Fruit fly (Drosophila melanogaster) whole organism, embryonic: ENCODE measurements around the gene CG46458.

ENCODE experiments used
- B-H1 ChIP-seq: fragments of 200-800 bp; sonication (Bioruptor generic); IDR thresholded peaks from 3 replicates; pipeline ENCODE4 v1.3.6; 2022; ENCODE audit warnings: missing biosample characterization, missing genetic modification characterization
- CG10274 ChIP-seq: fragments of 200-800 bp; sonication (Bioruptor generic); optimal IDR thresholded peaks from 3 replicates; lab custom pipeline; 2017; ENCODE audit warnings: missing biosample characterization, mild to moderate bottlenecking, missing genetic modification characterization
- CG10543 ChIP-seq: fragments of 200-800 bp; sonication (Bioruptor generic); optimal IDR thresholded peaks from 3 replicates; lab custom pipeline; 2017; ENCODE audit warnings: missing biosample characterization, mild to moderate bottlenecking, missing genetic modification characterization, moderate library complexity
- CG11504 ChIP-seq: fragments of 200-800 bp; sonication (Bioruptor generic); optimal IDR thresholded peaks from 3 replicates; lab custom pipeline; 2019; ENCODE audit warnings: missing biosample characterization, mild to moderate bottlenecking, missing genetic modification characterization, moderate library complexity
- CG14965 ChIP-seq: fragments of 200-800 bp; sonication (Bioruptor generic); optimal IDR thresholded peaks from 2 replicates; lab custom pipeline; 2016; ENCODE audit warnings: missing biosample characterization, missing genetic modification characterization, borderline replicate concordance
- CG15479 ChIP-seq: fragments of 200-800 bp; sonication (Bioruptor generic); optimal IDR thresholded peaks from 3 replicates; lab custom pipeline; 2019; ENCODE audit warnings: missing biosample characterization, mild to moderate bottlenecking, missing genetic modification characterization, moderate library complexity
- CG1602 ChIP-seq: fragments of 200-800 bp; sonication (Bioruptor generic); optimal IDR thresholded peaks from 3 replicates; lab custom pipeline; 2016; ENCODE audit warnings: missing biosample characterization, missing genetic modification characterization
- CG16813 ChIP-seq: fragments of 200-800 bp; sonication (Bioruptor generic); IDR thresholded peaks from 3 replicates; pipeline ENCODE4 v1.3.6; 2022; ENCODE audit warnings: missing biosample characterization, missing genetic modification characterization; ENCODE audit not compliant: partially characterized antibody
- CG17186 ChIP-seq: fragments of 200-800 bp; sonication (Bioruptor generic); optimal IDR thresholded peaks from 3 replicates; lab custom pipeline; 2017; ENCODE audit warnings: missing biosample characterization, missing genetic modification reagents, missing genetic modification characterization
- CG2712 ChIP-seq: fragments of 200-800 bp; optimal IDR thresholded peaks from 3 replicates; lab custom pipeline; 2019; ENCODE audit warnings: missing biosample characterization, mild to moderate bottlenecking, missing genetic modification characterization, moderate library complexity
- CG3065 ChIP-seq: fragments of 200-800 bp; sonication (Bioruptor generic); optimal IDR thresholded peaks from 2 replicates; lab custom pipeline; 2016; ENCODE audit warnings: missing biosample characterization, missing genetic modification characterization
- CG3995 ChIP-seq: fragments of 200-800 bp; sonication (Bioruptor generic); optimal IDR thresholded peaks from 3 replicates; lab custom pipeline; 2016; ENCODE audit warnings: missing biosample characterization, missing genetic modification characterization
- CG5180 ChIP-seq: fragments of 200-800 bp; sonication (Bioruptor generic); optimal IDR thresholded peaks from 3 replicates; lab custom pipeline; 2017; ENCODE audit warnings: missing biosample characterization, missing genetic modification characterization, mild to moderate bottlenecking, moderate library complexity, missing genetic modification reagents
- CG6689 ChIP-seq: fragments of 200-800 bp; sonication (Bioruptor generic); IDR thresholded peaks from 2 replicates; pipeline ENCODE4 v1.3.6; 2022; ENCODE audit warnings: missing biosample characterization, missing genetic modification characterization
- Chrac-16 ChIP-seq: fragments of 200-800 bp; sonication (Bioruptor generic); optimal IDR thresholded peaks from 3 replicates; lab custom pipeline; 2016; ENCODE audit warnings: missing biosample characterization, missing genetic modification characterization
- Dbx ChIP-seq: fragments of 200-800 bp; sonication (Bioruptor generic); IDR thresholded peaks from 3 replicates; pipeline ENCODE4 v1.3.6; 2022; ENCODE audit warnings: missing biosample characterization, missing genetic modification characterization
- Dip3 ChIP-seq: fragments of 200-800 bp; sonication (Bioruptor generic); optimal IDR thresholded peaks from 3 replicates; lab custom pipeline; 2016; ENCODE audit warnings: missing biosample characterization, missing genetic modification characterization
- Drgx ChIP-seq: fragments of 200-800 bp; sonication (Bioruptor generic); IDR thresholded peaks from 2 replicates; pipeline ENCODE4 v1.3.6; 2022; ENCODE audit warnings: missing biosample characterization, missing genetic modification characterization
- E2f1 ChIP-seq: fragments of 200-800 bp; sonication (Bioruptor generic); IDR thresholded peaks from 2 replicates; pipeline ENCODE4 v1.3.6; 2022; ENCODE audit warnings: missing biosample characterization, missing genetic modification characterization
- Lhr ChIP-seq: fragments of 200-800 bp; sonication (Bioruptor generic); optimal IDR thresholded peaks from 3 replicates; lab custom pipeline; 2017; ENCODE audit warnings: mild to moderate bottlenecking, missing biosample characterization, missing genetic modification reagents, missing genetic modification characterization
- Nf-YC ChIP-seq: fragments of 200-800 bp; optimal IDR thresholded peaks from 3 replicates; lab custom pipeline; 2019; ENCODE audit warnings: missing biosample characterization, mild to moderate bottlenecking, missing genetic modification characterization, moderate library complexity
- Oli ChIP-seq: fragments of 200-800 bp; sonication (Bioruptor generic); optimal IDR thresholded peaks from 2 replicates; lab custom pipeline; 2018; ENCODE audit warnings: missing biosample characterization, mild to moderate bottlenecking, missing genetic modification characterization, moderate library complexity
- PHDP ChIP-seq: fragments of 200-800 bp; sonication (Bioruptor generic); optimal IDR thresholded peaks from 3 replicates; lab custom pipeline; 2018; ENCODE audit warnings: missing biosample characterization, mild to moderate bottlenecking, missing genetic modification characterization, moderate library complexity
- Sry-β ChIP-seq: fragments of 200-800 bp; sonication (Bioruptor generic); optimal IDR thresholded peaks from 2 replicates; lab custom pipeline; 2018; ENCODE audit warnings: missing biosample characterization, mild to moderate bottlenecking, missing genetic modification characterization, moderate library complexity
- ab ChIP-seq: fragments of 200-800 bp; sonication (Bioruptor generic); optimal IDR thresholded peaks from 2 replicates; lab custom pipeline; 2016; ENCODE audit warnings: missing biosample characterization, missing genetic modification characterization
- amos ChIP-seq: fragments of 200-800 bp; sonication (Bioruptor generic); IDR thresholded peaks from 2 replicates; pipeline ENCODE4 v1.3.6; 2022; ENCODE audit warnings: missing biosample characterization, missing genetic modification characterization; ENCODE audit not compliant: partially characterized antibody
- ara ChIP-seq: fragments of 200-800 bp; sonication (Bioruptor generic); IDR thresholded peaks from 2 replicates; pipeline ENCODE4 v1.3.6; 2022; ENCODE audit warnings: missing biosample characterization, missing genetic modification characterization
- ato ChIP-seq: fragments of 200-800 bp; sonication (Bioruptor generic); IDR thresholded peaks from 2 replicates; pipeline ENCODE4 v1.3.6; 2022; ENCODE audit warnings: missing biosample characterization, missing genetic modification characterization; ENCODE audit not compliant: partially characterized antibody
- bab2 ChIP-seq: fragments of 200-800 bp; sonication (Bioruptor generic); optimal IDR thresholded peaks from 2 replicates; lab custom pipeline; 2016; ENCODE audit warnings: missing biosample characterization, missing genetic modification characterization
- br ChIP-seq: fragments of >200 bp; optimal IDR thresholded peaks from 2 replicates; lab custom pipeline; 2017
- cad ChIP-seq: fragments of >200 bp; optimal IDR thresholded peaks from 2 replicates; lab custom pipeline; 2017; ENCODE audit warnings: missing biosample characterization, missing genetic modification characterization
- cato ChIP-seq: fragments of 200-800 bp; sonication (Bioruptor generic); optimal IDR thresholded peaks from 2 replicates; lab custom pipeline; 2016; ENCODE audit warnings: missing biosample characterization, missing genetic modification characterization, borderline replicate concordance
- chn ChIP-seq: fragments of 200-800 bp; sonication (Bioruptor generic); optimal IDR thresholded peaks from 2 replicates; lab custom pipeline; 2016; ENCODE audit warnings: missing biosample characterization, missing genetic modification characterization
- crc ChIP-seq: fragments of 200-800 bp; sonication (Bioruptor generic); optimal IDR thresholded peaks from 2 replicates; lab custom pipeline; 2016; ENCODE audit warnings: missing biosample characterization, missing genetic modification characterization
- crp ChIP-seq, 2 experiments: fragments of 200-800 bp; sonication (Bioruptor generic); optimal IDR thresholded peaks; 2 replicates in 1 of 2; 3 replicates in 1 of 2; lab custom pipeline; 2017; ENCODE audit warnings: missing biosample characterization in 2 of 2, missing genetic modification characterization in 2 of 2, mild to moderate bottlenecking in 1 of 2, moderate library complexity in 1 of 2
- dmrt11E ChIP-seq: fragments of 200-800 bp; sonication (Bioruptor generic); optimal IDR thresholded peaks from 3 replicates; lab custom pipeline; 2018; ENCODE audit warnings: missing biosample characterization, mild to moderate bottlenecking, missing genetic modification characterization, moderate library complexity
- ind ChIP-seq: fragments of 200-800 bp; sonication (Bioruptor generic); optimal IDR thresholded peaks from 3 replicates; lab custom pipeline; 2016; ENCODE audit warnings: missing biosample characterization, missing genetic modification characterization
- inv ChIP-seq: fragments of 200-800 bp; sonication (Bioruptor generic); IDR thresholded peaks from 2 replicates; pipeline ENCODE4 v1.3.6; 2022; ENCODE audit warnings: missing biosample characterization, missing genetic modification characterization; ENCODE audit not compliant: partially characterized antibody
- mam ChIP-seq: fragments of 200-800 bp; sonication (Bioruptor generic); optimal IDR thresholded peaks from 3 replicates; lab custom pipeline; 2016; ENCODE audit warnings: missing biosample characterization, missing genetic modification characterization
- mld ChIP-seq: fragments of 200-800 bp; sonication (Bioruptor generic); IDR thresholded peaks from 3 replicates; pipeline ENCODE4 v1.3.6; 2022; ENCODE audit warnings: missing biosample characterization, missing genetic modification characterization; ENCODE audit not compliant: partially characterized antibody
- nau ChIP-seq: fragments of 200-800 bp; sonication (Bioruptor generic); optimal IDR thresholded peaks from 3 replicates; lab custom pipeline; 2017; ENCODE audit warnings: missing biosample characterization, mild to moderate bottlenecking, missing genetic modification characterization, missing genetic modification reagents
- pfk ChIP-seq: fragments of 200-800 bp; sonication (Bioruptor generic); optimal IDR thresholded peaks from 2 replicates; lab custom pipeline; 2018; ENCODE audit warnings: missing biosample characterization, mild to moderate bottlenecking, missing genetic modification characterization, moderate library complexity
- pum ChIP-seq: fragments of 200-800 bp; sonication (Bioruptor generic); optimal IDR thresholded peaks from 2 replicates; lab custom pipeline; 2016; ENCODE audit warnings: missing biosample characterization, missing genetic modification characterization
- scrt ChIP-seq: fragments of 200-800 bp; sonication (Bioruptor generic); optimal IDR thresholded peaks from 2 replicates; lab custom pipeline; 2018; ENCODE audit warnings: missing biosample characterization, mild to moderate bottlenecking, missing genetic modification characterization, moderate library complexity
- sima ChIP-seq: fragments of 200-800 bp; sonication (Bioruptor generic); optimal IDR thresholded peaks from 2 replicates; lab custom pipeline; 2016; ENCODE audit warnings: missing biosample characterization, missing genetic modification characterization
- tio ChIP-seq: fragments of 200-800 bp; sonication (Bioruptor generic); optimal IDR thresholded peaks from 2 replicates; lab custom pipeline; 2017; ENCODE audit warnings: missing biosample characterization, missing genetic modification characterization, inconsistent platforms
- tll ChIP-seq, 2 experiments: fragments of 200-800 bp in 1 of 2; fragments of >200 bp in 1 of 2; sonication (Bioruptor generic) in 1 of 2; optimal IDR thresholded peaks; 2 replicates each; lab custom pipeline; 2017 to 2019; ENCODE audit warnings: missing biosample characterization in 2 of 2, missing genetic modification characterization in 2 of 2, mild to moderate bottlenecking in 1 of 2, moderate library complexity in 1 of 2
- toy ChIP-seq: fragments of 200-800 bp; sonication (Bioruptor generic); IDR thresholded peaks from 2 replicates; pipeline ENCODE4 v1.3.6; 2022; ENCODE audit warnings: missing biosample characterization, missing genetic modification characterization
- zen ChIP-seq: fragments of 200-800 bp; sonication (Bioruptor generic); optimal IDR thresholded peaks from 3 replicates; lab custom pipeline; 2018; ENCODE audit warnings: missing biosample characterization, mild to moderate bottlenecking, missing genetic modification characterization, moderate library complexity

The CG46458 gene

dm6 chr3R:6918270-6918669, 39.9 kb downstream of the CG46458 start (continued):
- TF ChIP-seq ato (GFP tag; lab: Robert Waterston, UW) = no peak
- TF ChIP-seq, all 482 proteins: peak for 13

- TF ChIP-seq cato (GFP tag; lab: Kevin White, UChicago) (no peak), crp (GFP tag; optimal IDR thresholded peaks at IDR 0.05; lab: Kevin White, UChicago) (no peak), cad (GFP tag; lab: Kevin White, UChicago) (peak; percentile 58), chn (no peak), pfk (GFP tag; lab: Kevin White, UChicago) (no peak), CG15479 (peak; percentile 74), CG16813 (GFP tag; lab: Robert Waterston, UW) (0 out of 3 replicates have a peak, but pooled peaks have one; percentile 6), Oli (tag; lab: Kevin White, UChicago) (no peak), dmrt11E (tag; lab: Kevin White, UChicago) (no peak), Dbx (GFP tag; lab: Robert Waterston, UW) (no peak), mld (GFP tag; lab: Robert Waterston, UW) (no peak), zen (tag; lab: Kevin White, UChicago) (peak; percentile 55), toy (GFP tag; lab: Robert Waterston, UW) (no peak), sima (GFP tag; lab: Kevin White, UChicago) (no peak), CG5180 (GFP tag; lab: Kevin White, UChicago) (no peak), amos (GFP tag; lab: Robert Waterston, UW) (no peak), CG10543 (GFP tag; lab: Kevin White, UChicago) (no peak), CG17186 (GFP tag; lab: Kevin White, UChicago) (no peak), Lhr (GFP tag; lab: Kevin White, UChicago) (no peak), scrt (no peak), pum (GFP tag; lab: Kevin White, UChicago) (no peak), tll (GFP tag; optimal IDR thresholded peaks at IDR 0.05; lab: Kevin White, UChicago) (peak in 1 of 2 experiments; percentile 14), Nf-YC (tag; lab: Kevin White, UChicago) (no peak), crc (GFP tag; lab: Kevin White, UChicago) (no peak), Drgx (GFP tag; lab: Robert Waterston, UW) (no peak), Sry-β (GFP tag; lab: Kevin White, UChicago) (no peak), ab (no peak), mam (GFP tag; lab: Kevin White, UChicago) (no peak), CG11504 (tag; lab: Kevin White, UChicago) (no peak), ind (GFP tag; lab: Kevin White, UChicago) (no peak), CG14965 (no peak), br (no peak)
- TF ChIP-seq, all 482 proteins: peak for 5
These were observed 41.5 kb downstream of the CG46458 start for dm6 chr3R:6916700-6917099.

dm6 chr3R:6914396-6914795, 43.8 kb downstream of the CG46458 start:
- TF ChIP-seq toy (GFP tag; lab: Robert Waterston, UW) (no peak), B-H1 (GFP tag; lab: Robert Waterston, UW) (peak; percentile 57; the same call in 2 of the 3 replicates), Dip3 (GFP tag; lab: Kevin White, UChicago) (no peak), CG3995 (GFP tag; lab: Kevin White, UChicago) (no peak), Chrac-16 (GFP tag; lab: Kevin White, UChicago) (peak; percentile 76), CG2712 (tag; lab: Kevin White, UChicago) (peak; percentile 92), E2f1 (GFP tag; lab: Robert Waterston, UW) (peak; percentile 50; the same call in 1 of the 2 replicates), inv (GFP tag; lab: Robert Waterston, UW) (no peak), tio (GFP tag; lab: Kevin White, UChicago) (peak; percentile 28), CG3065 (GFP tag; lab: Kevin White, UChicago) (peak; percentile 27), ara (peak; percentile 90), nau (GFP tag; lab: Kevin White, UChicago) (no peak), PHDP (tag; lab: Kevin White, UChicago) (peak; percentile 43), Drgx (GFP tag; lab: Robert Waterston, UW) (peak; percentile 43), CG1602 (GFP tag; lab: Kevin White, UChicago) (peak; percentile 53), CG10274 (GFP tag; lab: Kevin White, UChicago) (peak; percentile 55), CG6689 (GFP tag; lab: Robert Waterston, UW) (peak; percentile 83), bab2 (GFP tag; lab: Kevin White, UChicago) (peak; percentile 65)
